Worm (Caenorhabditis elegans): ENCODE data around the gene ccm-3.

- TF ChIP-seq pha-4 (tag; optimal IDR thresholded peaks at IDR 0.05) (peak; percentile 98), elt-1 (tag; optimal IDR thresholded peaks at IDR 0.05; ENCODE audit: borderline replicate concordance, insufficient read depth) (peak; percentile 68), mab-5 (tag; optimal IDR thresholded peaks at IDR 0.05) (peak; percentile 84), nhr-28 (tag; optimal IDR thresholded peaks at IDR 0.05) (peak; percentile 87), unc-62 (GFP tag; optimal IDR thresholded peaks at IDR 0.05) (peak; percentile 97), lin-32 (GFP tag; optimal IDR thresholded peaks at IDR 0.05) (peak; percentile 37), ceh-83 (GFP tag; optimal IDR thresholded peaks at IDR 0.05) (peak; percentile 88), nhr-237 (tag; optimal IDR thresholded peaks at IDR 0.05) (peak; percentile 100), unc-39 (tag; optimal IDR thresholded peaks at IDR 0.05) (peak; percentile 36), elt-3 (tag; optimal IDR thresholded peaks at IDR 0.05) (peak; percentile 85), mls-2 (tag; optimal IDR thresholded peaks at IDR 0.05) (peak; percentile 89), flh-1 (GFP tag; optimal IDR thresholded peaks at IDR 0.05) (peak; percentile 49), sptf-1 (tag; optimal IDR thresholded peaks at IDR 0.05) (peak; percentile 97), ztf-11 (tag; optimal IDR thresholded peaks at IDR 0.05) (peak; percentile 80)
These were observed 43.7 kb downstream of the ccm-3 start, which contains the start of gene cdc-48.1 for ce11 chrII:10563368-10563767.
